Worm (Caenorhabditis elegans) whole organism, dauer: Measurements from ENCODE around the gene K08B5.2.

Source experiments
- unc-62 ChIP-seq: sonication (generic microtip); optimal IDR thresholded peaks from 2 replicates; lab custom pipeline; 2017; ENCODE audit warnings: missing biosample characterization, missing genetic modification reagents, missing genetic modification characterization

The K08B5.2 gene

DNA sequence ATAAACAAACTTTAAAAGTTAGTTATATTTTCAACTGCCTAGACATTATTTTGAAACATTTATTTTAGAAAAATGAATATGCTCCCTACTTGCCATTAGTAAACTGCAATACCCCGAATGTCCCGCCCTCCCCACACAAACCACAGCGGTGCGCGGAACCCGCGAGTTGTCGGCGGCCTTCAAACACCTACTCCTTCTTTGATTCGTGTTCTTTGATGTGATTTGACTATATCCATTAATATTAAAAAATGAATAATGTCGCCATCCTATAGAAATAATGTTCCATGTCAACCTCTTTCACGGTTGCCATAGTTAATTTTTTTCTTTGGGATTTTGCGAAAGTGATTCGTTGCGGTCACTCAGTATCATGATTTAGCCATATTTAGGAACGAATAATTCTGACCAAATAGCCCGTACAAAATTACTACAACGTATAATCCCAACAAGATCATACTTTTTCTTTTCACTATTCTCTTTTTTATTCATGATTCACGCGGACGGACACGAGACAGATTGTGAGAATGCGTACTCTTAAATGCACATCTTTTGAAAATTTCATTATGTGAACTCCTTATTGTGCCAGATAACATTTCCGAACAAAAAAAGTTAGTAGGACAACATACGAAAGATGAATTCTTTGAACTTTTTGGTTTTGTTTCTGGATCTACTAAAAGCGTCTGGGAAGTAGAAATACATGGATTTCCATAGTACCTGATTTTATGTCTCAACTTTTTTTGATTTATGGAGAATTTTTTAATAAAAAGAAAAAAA is 11.0 kb upstream of the K08B5.2 start:
- no peak for TF ChIP-seq unc-62 (GFP tag; lab: Kevin White, UChicago)

DNA sequence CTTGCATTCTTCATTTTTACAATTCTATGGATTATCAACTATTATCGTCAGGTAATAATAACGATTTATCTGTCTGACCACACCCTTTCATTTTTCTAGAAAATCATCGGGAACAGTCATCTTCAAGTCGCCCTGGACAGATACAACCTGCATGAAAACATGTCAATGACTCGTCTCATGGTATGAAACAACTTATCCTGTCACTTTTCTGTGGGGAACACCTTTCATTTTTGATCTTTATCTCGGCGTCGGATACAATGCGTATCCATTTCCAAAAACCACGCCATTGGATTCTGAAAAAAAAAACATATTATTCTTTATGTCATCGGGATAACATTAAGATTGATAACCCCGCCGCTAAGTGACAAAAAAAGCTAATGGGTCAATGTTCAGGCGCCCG is 7.2 kb upstream of the K08B5.2 start:
- no peak for TF ChIP-seq unc-62 (GFP tag; lab: Kevin White, UChicago)

DNA sequence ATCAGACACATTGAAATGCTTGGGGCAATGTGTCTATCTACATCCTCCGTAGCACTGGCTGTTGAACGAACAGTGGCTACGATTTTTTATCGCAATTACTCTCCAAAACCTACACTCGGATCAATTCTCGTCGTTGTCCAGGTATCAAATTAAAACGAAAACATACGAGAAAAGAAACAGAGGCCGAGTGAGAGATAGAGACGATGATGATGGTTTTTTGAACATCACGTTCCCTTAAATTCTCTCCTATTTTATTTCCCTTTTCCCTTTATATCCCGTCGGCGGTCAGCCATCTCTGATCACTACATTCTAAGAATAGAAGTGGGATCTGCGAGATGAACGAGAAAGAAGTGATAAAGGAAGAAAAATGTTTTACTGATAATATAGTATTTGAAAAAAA is 5.7 kb upstream of the K08B5.2 start:
- no peak for TF ChIP-seq unc-62 (GFP tag; lab: Kevin White, UChicago)

DNA sequence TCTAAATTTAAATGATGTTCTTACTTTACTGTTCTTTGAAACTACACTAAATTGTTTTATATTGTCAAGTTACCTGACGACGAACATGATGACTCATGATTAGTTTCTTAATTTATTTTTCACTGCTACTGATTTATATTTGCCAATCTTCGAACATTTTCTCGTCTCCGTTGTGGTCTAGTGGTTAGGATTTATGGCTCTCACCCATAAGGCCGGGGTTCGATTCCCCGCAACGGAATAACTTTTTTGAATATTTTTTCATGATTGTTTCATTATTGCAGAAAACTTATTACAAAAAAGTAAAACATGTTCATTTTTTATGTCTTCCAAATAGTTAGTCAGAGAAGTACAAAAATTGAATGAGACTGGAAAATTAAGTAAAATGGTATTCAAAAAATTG is 5.1 kb upstream of the K08B5.2 start:
- no peak for TF ChIP-seq unc-62 (GFP tag; lab: Kevin White, UChicago)

DNA sequence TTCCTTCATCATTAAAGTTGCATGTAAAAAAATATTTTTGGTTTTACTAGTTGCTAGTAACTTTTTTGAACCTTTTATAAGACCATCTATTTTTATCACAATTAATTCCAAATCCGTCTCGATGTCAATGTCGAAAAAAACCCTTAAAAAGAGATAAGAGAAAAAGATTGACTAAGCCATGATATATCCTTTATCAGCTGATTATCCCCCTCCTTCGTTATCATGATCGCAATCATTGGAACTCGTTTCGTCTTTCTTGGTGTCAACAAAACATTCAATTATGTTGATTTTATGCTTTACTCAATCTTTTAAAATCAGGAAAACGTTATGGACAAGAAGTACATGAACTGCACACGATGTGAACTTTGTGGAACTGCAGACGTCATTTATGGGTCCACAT is 4.4 kb upstream of the K08B5.2 start, which contains the start of gene K08B5.1:
TSS of gene K08B5.1 (plus strand) at position 318 of the 400 bp plus-strand sequence.
- no peak for TF ChIP-seq unc-62 (GFP tag; lab: Kevin White, UChicago)

DNA sequence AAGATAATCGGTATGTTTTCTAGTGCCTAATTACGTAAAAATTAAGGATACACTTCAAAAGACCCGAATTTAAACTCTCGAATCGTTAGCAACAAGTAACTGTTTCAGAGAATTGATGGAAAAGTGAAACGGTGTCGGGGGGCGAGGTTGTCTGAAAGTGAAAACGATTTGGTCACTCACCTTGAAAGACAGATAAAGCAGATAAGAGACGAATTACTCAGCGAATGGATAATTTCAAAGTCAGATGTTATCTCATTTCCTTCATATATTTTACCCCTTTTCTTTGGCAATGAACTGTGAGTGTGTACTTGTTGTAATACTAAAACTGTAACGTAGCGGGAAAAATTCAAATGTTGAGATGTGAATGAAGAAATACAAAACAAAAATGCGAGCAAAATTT is 2.0 kb upstream of the K08B5.2 start:
- no peak for TF ChIP-seq unc-62 (GFP tag; lab: Kevin White, UChicago)

DNA sequence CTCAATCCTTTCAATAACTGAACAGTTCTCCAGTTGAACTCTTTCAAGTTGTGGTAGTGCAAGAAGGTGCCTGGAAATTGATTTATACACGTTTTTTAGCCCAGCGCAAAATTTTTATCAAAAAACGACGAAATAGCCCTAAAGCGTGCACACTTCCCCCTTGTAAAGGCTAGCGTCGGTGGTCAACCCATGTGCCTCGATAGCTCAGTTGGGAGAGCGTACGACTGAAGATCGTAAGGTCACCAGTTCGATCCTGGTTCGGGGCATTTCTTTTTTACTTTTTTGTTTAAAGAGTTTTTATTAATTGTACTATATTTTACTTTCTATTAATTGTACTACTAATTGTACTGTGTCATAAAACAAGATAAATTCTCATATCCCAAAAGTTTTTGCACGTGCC is 2.4 kb downstream of the K08B5.2 start:
- no peak for TF ChIP-seq unc-62 (GFP tag; lab: Kevin White, UChicago)

DNA sequence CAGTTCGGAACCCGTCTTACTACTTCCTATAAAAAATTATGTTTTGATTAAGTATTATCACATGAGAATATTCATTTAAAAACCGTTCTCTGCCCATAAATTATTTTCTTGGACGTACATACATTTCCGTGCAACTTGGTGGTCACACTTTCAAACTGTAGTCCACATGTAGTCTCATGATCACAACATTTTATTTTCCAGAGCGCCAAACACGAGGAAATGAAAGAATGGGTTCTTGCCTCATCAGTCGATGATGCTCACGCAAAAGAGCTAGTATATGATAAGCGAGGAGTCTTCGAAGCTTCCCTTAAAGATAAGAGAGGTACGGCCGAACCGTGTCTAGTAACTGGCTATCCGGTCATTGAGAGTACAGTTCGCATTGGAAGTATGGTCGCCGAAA is 3.1 kb downstream of the K08B5.2 start:
- TF ChIP-seq unc-62 (GFP tag; lab: Kevin White, UChicago) = no peak

DNA sequence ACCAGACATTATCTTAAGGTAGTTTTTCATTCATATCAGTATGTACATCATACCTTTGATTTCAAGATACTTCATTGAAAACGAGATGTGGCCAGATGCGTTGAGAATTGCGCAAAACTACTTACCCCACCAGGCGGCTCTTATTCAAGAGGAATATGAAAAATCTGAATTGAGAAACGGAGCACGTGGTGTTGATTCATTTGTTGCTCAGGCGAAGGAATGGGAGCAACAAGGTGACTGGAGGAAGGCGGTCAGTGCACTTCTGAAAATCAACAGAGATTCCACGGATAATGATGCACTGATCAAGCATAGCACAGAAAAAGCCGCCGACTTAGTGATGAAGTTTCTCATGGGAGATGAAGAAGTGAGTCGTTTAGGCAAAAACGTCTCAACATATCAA is 5.4 kb downstream of the K08B5.2 start:
- TF ChIP-seq unc-62 (GFP tag; lab: Kevin White, UChicago) = no peak

DNA sequence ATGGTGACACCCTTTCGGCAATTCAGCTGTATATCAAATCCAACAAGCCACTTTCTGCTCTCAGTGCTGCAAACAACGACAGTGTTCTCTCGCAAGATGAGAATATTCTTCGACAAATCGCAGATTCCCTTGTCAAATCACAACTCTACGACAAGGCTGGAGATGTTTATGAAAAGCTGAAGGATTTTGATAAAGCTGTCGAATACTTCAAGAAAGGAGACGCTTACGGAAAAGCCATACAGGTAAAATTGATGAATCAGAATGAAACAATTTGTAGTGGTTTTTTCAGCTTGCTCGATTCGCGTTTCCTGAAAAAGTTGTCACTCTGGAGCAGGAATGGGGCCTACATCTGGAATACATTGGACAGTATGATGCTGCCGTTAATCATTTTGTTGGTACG is 7.6 kb downstream of the K08B5.2 start:
- no peak for TF ChIP-seq unc-62 (GFP tag; lab: Kevin White, UChicago)

DNA sequence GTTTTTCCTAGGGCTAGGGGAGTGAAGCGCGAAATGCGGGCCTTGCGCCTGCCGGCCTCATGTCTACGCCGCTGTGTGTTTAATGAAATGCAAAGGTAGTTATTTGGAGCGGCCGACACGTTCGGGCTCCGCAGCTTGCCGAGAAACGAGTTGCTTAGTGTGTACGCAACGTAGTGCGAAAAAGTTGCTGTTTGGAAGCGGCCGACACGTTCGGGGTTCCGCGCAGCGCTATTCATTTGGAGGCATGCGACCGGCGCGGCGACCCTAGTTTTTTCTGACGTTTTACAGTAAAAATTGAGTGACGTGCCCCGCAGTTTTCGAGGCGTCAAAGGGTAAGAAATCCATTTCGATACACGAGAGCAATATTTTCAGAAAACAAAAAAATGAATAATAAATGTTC is 8.0 kb downstream of the K08B5.2 start:
- TF ChIP-seq unc-62 (GFP tag; lab: Kevin White, UChicago) = no peak

DNA sequence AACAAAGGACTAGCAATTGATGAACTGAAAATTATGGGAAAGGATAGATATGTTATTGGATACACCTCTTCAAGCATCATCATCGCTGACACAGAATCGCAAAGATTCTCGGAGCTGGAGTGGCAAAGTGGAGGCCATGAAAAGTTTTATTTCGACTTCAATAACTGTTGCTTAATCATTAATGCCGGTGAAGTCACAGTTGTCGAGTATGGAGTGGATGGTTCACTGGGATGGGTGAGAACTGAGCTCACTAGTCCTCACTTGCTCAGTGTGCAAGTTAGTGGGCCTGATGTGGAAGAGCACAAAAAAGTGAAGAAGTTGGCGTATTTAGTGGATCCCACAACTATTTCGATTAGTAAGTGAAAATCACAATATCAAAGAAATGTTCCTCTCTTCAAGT is 9.8 kb downstream of the K08B5.2 start:
- TF ChIP-seq unc-62 (GFP tag; lab: Kevin White, UChicago) = no peak

DNA sequence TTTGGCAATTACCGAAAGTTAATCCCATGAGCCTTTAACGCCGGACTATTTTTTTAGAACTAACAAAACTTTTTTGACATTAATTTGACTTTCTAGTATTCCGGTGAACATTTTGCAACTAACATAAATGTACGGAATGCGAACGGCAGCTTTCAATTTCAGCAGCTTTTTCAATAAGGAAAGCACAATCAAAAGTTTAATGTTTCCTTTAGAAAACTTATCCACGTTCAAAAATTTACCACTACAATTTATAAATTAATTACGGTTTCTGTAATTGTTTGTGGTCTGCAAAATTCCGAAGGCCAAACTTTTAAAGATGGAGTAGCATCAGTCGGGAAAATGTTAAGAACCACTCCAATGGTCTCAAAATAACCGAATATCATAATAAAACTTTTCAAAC is 13.3 kb downstream of the K08B5.2 start, which contains the start of gene osm-1:
TSS of gene osm-1 (plus strand) at position 301 of the 400 bp plus-strand sequence.
- TF ChIP-seq unc-62 (GFP tag; lab: Kevin White, UChicago) = no peak

DNA sequence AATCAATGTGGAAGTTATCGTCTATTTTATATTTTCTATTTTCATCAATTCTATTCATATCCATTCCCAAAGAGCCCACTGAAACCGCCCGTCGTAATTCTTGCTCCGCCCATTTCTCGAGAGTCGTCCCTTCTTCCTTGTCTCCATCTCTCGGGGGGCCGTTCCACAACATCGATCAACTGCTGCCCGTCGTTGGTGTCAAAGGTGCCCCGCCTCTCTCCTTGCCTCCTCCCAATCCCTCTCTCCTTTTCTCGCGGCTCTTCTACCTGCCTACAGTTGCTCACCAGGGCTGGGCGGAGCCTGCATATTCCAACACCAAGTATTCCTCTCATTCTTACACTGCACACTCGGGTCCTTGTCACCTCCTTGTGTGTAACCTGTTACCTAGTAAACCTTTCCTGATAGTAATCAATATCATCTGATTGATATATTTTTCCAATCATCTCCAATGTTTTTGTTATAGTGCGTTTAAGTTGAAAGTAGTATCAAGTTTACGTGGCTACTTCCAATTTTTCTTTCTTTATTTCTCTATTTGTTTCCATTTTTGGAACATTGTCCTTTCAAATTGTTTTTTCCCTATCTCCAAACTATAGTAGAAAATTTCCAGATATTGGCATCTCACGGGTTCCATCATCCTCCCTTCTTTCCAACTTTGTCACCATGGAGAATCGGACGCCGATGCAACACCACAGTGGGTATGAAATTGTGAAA is 17.3 kb downstream of the K08B5.2 start, which contains the start of gene pat-9:
TSS of gene pat-9 (plus strand) at position 661 of the 711 bp plus-strand sequence.
- TF ChIP-seq unc-62 (GFP tag; lab: Kevin White, UChicago) = no peak

DNA sequence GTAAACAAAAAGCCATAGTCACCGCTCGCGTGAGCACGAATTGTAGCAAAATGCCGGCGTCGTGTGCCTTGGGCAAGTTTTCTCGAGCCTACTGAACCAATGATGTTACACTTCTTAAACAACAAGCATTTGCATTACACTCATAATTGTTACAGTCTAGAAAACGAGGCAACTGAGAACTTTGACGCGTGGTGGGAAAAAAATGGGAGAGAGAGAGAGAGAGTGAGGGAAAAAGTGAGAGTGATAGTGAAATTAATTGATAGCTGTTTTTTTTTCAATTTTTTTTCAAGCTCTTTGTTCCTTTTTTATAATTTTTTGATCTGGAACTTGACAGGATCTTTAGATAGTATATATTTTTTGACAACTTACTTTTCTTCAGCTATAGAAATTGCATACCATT is 18.5 kb downstream of the K08B5.2 start:
- TF ChIP-seq unc-62 (GFP tag; lab: Kevin White, UChicago) = no peak

DNA sequence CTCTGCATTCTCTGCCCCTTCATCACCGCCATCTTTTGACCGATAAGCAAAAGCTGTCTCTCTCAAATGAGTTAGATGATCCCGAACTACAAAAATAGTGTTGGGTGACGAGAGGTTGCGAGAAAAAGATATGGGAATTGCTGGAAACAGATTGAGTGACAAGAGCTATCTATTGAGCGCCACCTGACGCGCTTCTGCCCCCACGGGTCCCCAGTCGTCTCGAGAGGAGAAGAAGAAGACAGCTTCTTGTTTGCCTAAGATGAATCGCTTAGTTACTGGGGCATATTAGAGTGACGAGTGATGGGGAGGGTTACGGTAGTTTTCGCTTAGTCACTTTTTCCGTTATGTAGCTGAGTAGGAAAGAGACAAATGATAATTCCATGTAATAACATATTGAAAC is 19.1 kb downstream of the K08B5.2 start:
- no peak for TF ChIP-seq unc-62 (GFP tag; lab: Kevin White, UChicago)

DNA sequence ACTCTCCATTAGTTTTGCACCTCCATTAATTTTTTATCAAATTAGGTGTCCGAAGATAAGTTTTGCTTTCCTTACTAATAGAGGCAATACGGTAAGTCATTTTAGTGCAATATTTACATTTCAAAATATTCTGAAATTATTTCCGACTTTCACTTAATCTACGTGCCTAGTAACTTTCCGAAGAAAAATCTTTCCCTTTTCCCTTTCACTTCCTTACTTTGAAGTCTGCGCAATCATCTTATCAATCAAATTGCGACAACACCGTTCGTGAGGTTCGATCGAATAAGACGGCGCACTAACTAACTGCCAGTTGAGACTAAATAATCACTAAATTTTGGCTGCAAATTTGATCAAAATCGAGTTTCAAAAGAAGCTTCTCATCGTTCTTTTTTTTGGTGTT is 19.8 kb downstream of the K08B5.2 start:
- TF ChIP-seq unc-62 (GFP tag; lab: Kevin White, UChicago) = no peak
